Worm (Caenorhabditis elegans) whole organism, late embryonic: ENCODE data around the gene mlt-7.

ENCODE experiments used
- C38D4.7 ChIP-seq: fragments of 200-800 bp; sonication (Bioruptor generic); optimal IDR thresholded peaks from 2 replicates; lab custom pipeline; 2018; ENCODE audit warnings: mild to moderate bottlenecking, missing genetic modification characterization, moderate library complexity, missing compliant biosample characterization
- ceh-45 ChIP-seq: fragments of 200-800 bp; sonication (Bioruptor generic); IDR thresholded peaks from 2 replicates; pipeline ENCODE4 v1.3.6; 2022; ENCODE audit warnings: missing genetic modification reagents, missing genetic modification characterization, missing compliant biosample characterization
- ceh-9 ChIP-seq: sonication (generic microtip); optimal IDR thresholded peaks from 2 replicates; lab custom pipeline; 2016; ENCODE audit warnings: mild to moderate bottlenecking, missing genetic modification characterization, inconsistent platforms, missing compliant biosample characterization
- ets-4 ChIP-seq: sonication (generic microtip); optimal IDR thresholded peaks from 2 replicates; lab custom pipeline; 2016; ENCODE audit warnings: missing genetic modification characterization, missing compliant biosample characterization
- lin-11 ChIP-seq: fragments of 200-800 bp; sonication (Bioruptor generic); optimal IDR thresholded peaks from 2 replicates; lab custom pipeline; 2018; ENCODE audit warnings: mild to moderate bottlenecking, missing genetic modification characterization, missing compliant biosample characterization
- mec-3 ChIP-seq: sonication (generic microtip); optimal IDR thresholded peaks from 2 replicates; lab custom pipeline; 2016; ENCODE audit warnings: borderline replicate concordance, missing genetic modification characterization, missing compliant biosample characterization
- pqm-1 ChIP-seq: sonication (generic microtip); optimal IDR thresholded peaks from 2 replicates; lab custom pipeline; 2016; ENCODE audit warnings: missing genetic modification characterization, missing compliant biosample characterization

- TF ChIP-seq ceh-9 (tag; lab: Kevin White, UChicago) (no peak), mec-3 (tag; lab: Kevin White, UChicago) (no peak), ets-4 (no peak), C38D4.7 (GFP tag; lab: Kevin White, UChicago) (no peak), pqm-1 (tag; lab: Kevin White, UChicago) (no peak), lin-11 (tag; lab: Kevin White, UChicago) (no peak), ceh-45 (no peak)
Measured at ce11 chrII:4355217-4355616, 37.6 kb upstream of the mlt-7 start, which contains the start of the genes H20J04.7 and H20J04.1.
